Fruit fly (Drosophila melanogaster) whole organism, embryonic: ENCODE data around the gene CenB1A.

ENCODE experiments used
- CG10209 ChIP-seq: fragments of 200-800 bp; sonication (Bioruptor generic); optimal IDR thresholded peaks from 3 replicates; lab custom pipeline; 2017; ENCODE audit warnings: missing biosample characterization, mild to moderate bottlenecking, missing genetic modification characterization, missing genetic modification reagents
- CG11560 ChIP-seq: fragments of 200-800 bp; sonication (Bioruptor generic); IDR thresholded peaks from 3 replicates; pipeline ENCODE4 v1.3.6; 2022; ENCODE audit warnings: missing biosample characterization, missing genetic modification characterization
- CG12155 ChIP-seq: fragments of 200-800 bp; sonication (Bioruptor generic); optimal IDR thresholded peaks from 3 replicates; lab custom pipeline; 2016; ENCODE audit warnings: missing biosample characterization, missing genetic modification characterization
- CG13123 ChIP-seq: fragments of 200-800 bp; sonication (Bioruptor generic); optimal IDR thresholded peaks from 2 replicates; lab custom pipeline; 2016; ENCODE audit warnings: missing biosample characterization, missing genetic modification characterization
- CG13296 ChIP-seq: fragments of 200-800 bp; sonication (Bioruptor generic); optimal IDR thresholded peaks from 3 replicates; lab custom pipeline; 2018; ENCODE audit warnings: missing biosample characterization, mild to moderate bottlenecking, missing genetic modification characterization
- CG17361 ChIP-seq: fragments of 200-800 bp; sonication (Bioruptor generic); IDR thresholded peaks from 3 replicates; pipeline ENCODE4 v1.3.6; 2022; ENCODE audit warnings: missing biosample characterization, missing genetic modification characterization
- CG1792 ChIP-seq: fragments of 200-800 bp; sonication (Bioruptor generic); optimal IDR thresholded peaks from 2 replicates; lab custom pipeline; 2016; ENCODE audit warnings: missing biosample characterization, missing genetic modification characterization
- CG2116 ChIP-seq: fragments of 200-800 bp; sonication (Bioruptor generic); optimal IDR thresholded peaks from 3 replicates; lab custom pipeline; 2018; ENCODE audit warnings: missing biosample characterization, mild to moderate bottlenecking, missing genetic modification characterization
- CG30431 ChIP-seq: fragments of 200-800 bp; sonication (Bioruptor generic); optimal IDR thresholded peaks from 2 replicates; lab custom pipeline; 2017; ENCODE audit warnings: missing biosample characterization, missing genetic modification characterization
- CG3838 ChIP-seq: fragments of 200-800 bp; sonication (Bioruptor generic); optimal IDR thresholded peaks from 3 replicates; lab custom pipeline; 2016; ENCODE audit warnings: missing biosample characterization, missing genetic modification characterization
- CG6272 ChIP-seq: fragments of 200-800 bp; sonication (Bioruptor generic); IDR thresholded peaks from 2 replicates; pipeline ENCODE4 v1.3.6; 2022; ENCODE audit warnings: missing biosample characterization, missing genetic modification characterization
- CG7556 ChIP-seq: fragments of 200-800 bp; sonication (Bioruptor generic); optimal IDR thresholded peaks from 2 replicates; lab custom pipeline; 2017; ENCODE audit warnings: missing biosample characterization, mild to moderate bottlenecking, missing genetic modification characterization
- CG7745 ChIP-seq: fragments of 200-800 bp; sonication (Bioruptor generic); optimal IDR thresholded peaks from 2 replicates; lab custom pipeline; 2018; ENCODE audit warnings: missing biosample characterization, mild to moderate bottlenecking, missing genetic modification characterization, moderate library complexity
- CG7928 ChIP-seq: fragments of 200-800 bp; sonication (Bioruptor generic); optimal IDR thresholded peaks from 2 replicates; lab custom pipeline; 2017; ENCODE audit warnings: missing biosample characterization, mild to moderate bottlenecking, missing genetic modification characterization
- CG8388 ChIP-seq: fragments of 200-800 bp; sonication (Bioruptor generic); optimal IDR thresholded peaks from 2 replicates; lab custom pipeline; 2019; ENCODE audit warnings: missing biosample characterization, mild to moderate bottlenecking, missing genetic modification characterization, moderate library complexity
- CoRest ChIP-seq: fragments of 200-800 bp; sonication (Bioruptor generic); optimal IDR thresholded peaks from 3 replicates; lab custom pipeline; 2018; ENCODE audit warnings: missing biosample characterization, mild to moderate bottlenecking, missing genetic modification characterization, moderate library complexity
- CrebB ChIP-seq: fragments of 200-800 bp; sonication (Bioruptor generic); optimal IDR thresholded peaks from 3 replicates; lab custom pipeline; 2018; ENCODE audit warnings: missing biosample characterization, mild to moderate bottlenecking, missing genetic modification characterization
- Dbx ChIP-seq: fragments of 200-800 bp; sonication (Bioruptor generic); IDR thresholded peaks from 3 replicates; pipeline ENCODE4 v1.3.6; 2022; ENCODE audit warnings: missing biosample characterization, missing genetic modification characterization
- Dfd ChIP-seq, 2 experiments: fragments of >200 bp; optimal IDR thresholded peaks; 2 replicates each; lab custom pipeline; 2017; ENCODE audit warnings: missing biosample characterization in 2 of 2, missing genetic modification characterization in 2 of 2
- E2f2 ChIP-seq: fragments of 200-800 bp; sonication (Bioruptor generic); IDR thresholded peaks from 2 replicates; pipeline ENCODE4 v1.3.6; 2022; ENCODE audit warnings: missing biosample characterization, missing genetic modification characterization
- HLH54F ChIP-seq: fragments of 200-800 bp; sonication (Bioruptor generic); optimal IDR thresholded peaks from 3 replicates; lab custom pipeline; 2016; ENCODE audit warnings: missing biosample characterization, missing genetic modification characterization
- Hr39 ChIP-seq: fragments of >200 bp; optimal IDR thresholded peaks from 2 replicates; lab custom pipeline; 2017
- Med ChIP-seq: fragments of 200-800 bp; sonication (Bioruptor generic); peaks from one replicate; lab custom pipeline; 2016; ENCODE audit warnings: missing biosample characterization, missing genetic modification characterization, mild to moderate bottlenecking, inconsistent platforms, moderate library complexity
- PHDP ChIP-seq: fragments of 200-800 bp; sonication (Bioruptor generic); optimal IDR thresholded peaks from 3 replicates; lab custom pipeline; 2018; ENCODE audit warnings: missing biosample characterization, mild to moderate bottlenecking, missing genetic modification characterization, moderate library complexity
- Ptx1 ChIP-seq: fragments of 200-800 bp; sonication (Bioruptor generic); IDR thresholded peaks from 2 replicates; pipeline ENCODE4 v1.3.6; 2022; ENCODE audit warnings: missing biosample characterization, missing genetic modification characterization
- Ravus ChIP-seq: fragments of 200-800 bp; sonication (Bioruptor generic); IDR thresholded peaks from 2 replicates; pipeline ENCODE4 v1.3.6; 2022; ENCODE audit warnings: missing biosample characterization, missing genetic modification characterization
- Six4 ChIP-seq: fragments of 200-800 bp; sonication (Bioruptor generic); optimal IDR thresholded peaks from 2 replicates; lab custom pipeline; 2016; ENCODE audit warnings: missing biosample characterization, missing genetic modification characterization
- Trl ChIP-seq, 3 experiments: fragments of >200 bp in 2 of 3; fragments of 200-800 bp in 1 of 3; sonication (Bioruptor generic) in 1 of 3; optimal IDR thresholded peaks; 2 replicates in 1 of 3; 3 replicates in 2 of 3; lab custom pipeline; 2016 to 2017; ENCODE audit warnings: missing biosample characterization in 1 of 3, missing genetic modification characterization in 1 of 3
- al ChIP-seq: fragments of 200-800 bp; sonication (Bioruptor generic); IDR thresholded peaks from 2 replicates; pipeline ENCODE4 v1.3.6; 2022; ENCODE audit warnings: missing biosample characterization, missing genetic modification characterization
- ase ChIP-seq: fragments of 200-800 bp; sonication (Bioruptor generic); IDR thresholded peaks from 3 replicates; pipeline ENCODE4 v1.3.6; 2022; ENCODE audit warnings: missing biosample characterization, missing genetic modification characterization
- bab2 ChIP-seq: fragments of 200-800 bp; sonication (Bioruptor generic); optimal IDR thresholded peaks from 2 replicates; lab custom pipeline; 2016; ENCODE audit warnings: missing biosample characterization, missing genetic modification characterization
- br ChIP-seq: fragments of >200 bp; optimal IDR thresholded peaks from 2 replicates; lab custom pipeline; 2017
- cato ChIP-seq: fragments of 200-800 bp; sonication (Bioruptor generic); optimal IDR thresholded peaks from 2 replicates; lab custom pipeline; 2016; ENCODE audit warnings: missing biosample characterization, missing genetic modification characterization, borderline replicate concordance
- caup ChIP-seq: fragments of 200-800 bp; sonication (Bioruptor generic); optimal IDR thresholded peaks from 3 replicates; lab custom pipeline; 2017; ENCODE audit warnings: missing biosample characterization, mild to moderate bottlenecking, missing genetic modification characterization, moderate library complexity; ENCODE audit not compliant: severe bottlenecking
- crol ChIP-seq: fragments of 200-800 bp; sonication (Bioruptor generic); IDR thresholded peaks from 2 replicates; pipeline ENCODE4 v1.3.6; 2022; ENCODE audit warnings: missing biosample characterization, missing genetic modification characterization
- ewg ChIP-seq: fragments of 200-800 bp; sonication (Bioruptor generic); optimal IDR thresholded peaks from 3 replicates; lab custom pipeline; 2017; ENCODE audit warnings: mild to moderate bottlenecking, missing biosample characterization, missing genetic modification reagents, missing genetic modification characterization
- fd3F ChIP-seq: fragments of 200-800 bp; sonication (Bioruptor generic); optimal IDR thresholded peaks from 2 replicates; lab custom pipeline; 2018; ENCODE audit warnings: missing biosample characterization, mild to moderate bottlenecking, missing genetic modification characterization, moderate library complexity
- fru ChIP-seq: fragments of >200 bp; optimal IDR thresholded peaks from 2 replicates; lab custom pipeline; 2017
- grau ChIP-seq: fragments of 200-800 bp; optimal IDR thresholded peaks from 3 replicates; lab custom pipeline; 2019; ENCODE audit warnings: missing biosample characterization, mild to moderate bottlenecking, missing genetic modification characterization, moderate library complexity
- nerfin-1 ChIP-seq: fragments of 200-800 bp; sonication (Bioruptor generic); optimal IDR thresholded peaks from 3 replicates; lab custom pipeline; 2019; ENCODE audit warnings: missing biosample characterization, mild to moderate bottlenecking, missing genetic modification characterization, moderate library complexity
- nmo ChIP-seq: fragments of 200-800 bp; sonication (Bioruptor generic); optimal IDR thresholded peaks from 2 replicates; lab custom pipeline; 2018; ENCODE audit warnings: missing biosample characterization, mild to moderate bottlenecking, missing genetic modification characterization, moderate library complexity
- prd ChIP-seq, 3 experiments: fragments of >200 bp in 2 of 3; fragments of 200-800 bp in 1 of 3; sonication (Bioruptor generic) in 1 of 3; optimal IDR thresholded peaks in 2 of 3; IDR thresholded peaks in 1 of 3; 2 replicates in 2 of 3; 3 replicates in 1 of 3; pipeline versions ENCODE4 v1.3.6 to Lab custom; 2017 to 2022; ENCODE audit warnings: missing biosample characterization in 1 of 3, missing genetic modification characterization in 1 of 3
- row ChIP-seq: fragments of 200-800 bp; sonication (Bioruptor generic); IDR thresholded peaks from 3 replicates; pipeline ENCODE4 v1.3.6; 2022; ENCODE audit warnings: missing biosample characterization, missing genetic modification characterization
- sc ChIP-seq, 3 experiments: fragments of >200 bp in 2 of 3; fragments of 200-800 bp in 1 of 3; sonication (Bioruptor generic) in 1 of 3; optimal IDR thresholded peaks; 2 replicates in 2 of 3; 3 replicates in 1 of 3; lab custom pipeline; 2017; ENCODE audit warnings: mild to moderate bottlenecking in 1 of 3, missing biosample characterization in 1 of 3, missing genetic modification characterization in 1 of 3, missing genetic modification reagents in 1 of 3
- sens-2 ChIP-seq: fragments of 200-800 bp; sonication (Bioruptor generic); IDR thresholded peaks from 2 replicates; pipeline ENCODE4 v1.3.6; 2022; ENCODE audit warnings: missing biosample characterization, missing genetic modification characterization
- sisA ChIP-seq: fragments of 200-800 bp; sonication (Bioruptor generic); IDR thresholded peaks from 2 replicates; pipeline ENCODE4 v1.3.6; 2022; ENCODE audit warnings: missing biosample characterization, missing genetic modification characterization
- slbo ChIP-seq: fragments of 200-800 bp; sonication (Bioruptor generic); IDR thresholded peaks from 2 replicates; pipeline ENCODE4 v1.3.6; 2022; ENCODE audit warnings: missing biosample characterization, missing genetic modification characterization
- sob ChIP-seq: fragments of 200-800 bp; sonication (Bioruptor generic); IDR thresholded peaks from 2 replicates; pipeline ENCODE4 v1.3.6; 2022; ENCODE audit warnings: missing biosample characterization, missing genetic modification characterization
- twi ChIP-seq: fragments of 200-800 bp; optimal IDR thresholded peaks from 2 replicates; lab custom pipeline; 2019; ENCODE audit warnings: missing biosample characterization, mild to moderate bottlenecking, missing genetic modification characterization, moderate library complexity
- yki ChIP-seq: fragments of >200 bp; optimal IDR thresholded peaks from 3 replicates; lab custom pipeline; 2018

The CenB1A gene

dm6 chr3R:23112680-23113362 lies 5.4 kb upstream of the CenB1A start, which contains the start of gene Cow (continued):
- TF ChIP-seq sc (optimal IDR thresholded peaks at IDR 0.05; lab: Kevin White, UChicago) (no peak), sc (GFP tag; optimal IDR thresholded peaks at IDR 0.05; lab: Kevin White, UChicago) (peak; percentile 1), sisA (peak; percentile 37; the same call in 1 of the 2 replicates), HLH54F (GFP tag; lab: Kevin White, UChicago) (peak; percentile 59), ewg (GFP tag; lab: Kevin White, UChicago) (peak; percentile 98), CrebB (tag; lab: Kevin White, UChicago) (peak; percentile 14), fd3F (GFP tag; lab: Kevin White, UChicago) (peak; percentile 48), CG7556 (GFP tag; lab: Kevin White, UChicago) (peak; percentile 85), grau (peak; percentile 75), twi (tag; lab: Kevin White, UChicago) (no peak), CG10209 (GFP tag; lab: Kevin White, UChicago) (peak; percentile 60), nerfin-1 (tag; lab: Kevin White, UChicago) (peak; percentile 40), caup (GFP tag; lab: Kevin White, UChicago) (peak; percentile 78), CG13123 (no peak), Ravus (GFP tag; lab: Robert Waterston, UW) (no peak), Med (GFP tag; lab: Kevin White, UChicago) (peak; percentile 94), CG7928 (GFP tag; lab: Kevin White, UChicago) (no peak), CG13296 (GFP tag; lab: Kevin White, UChicago) (peak; percentile 71), al (peak; percentile 43; the same call in 1 of the 2 replicates), yki (lab: Kevin White, UChicago) (no peak), Dbx (GFP tag; lab: Robert Waterston, UW) (peak; percentile 84), Ptx1 (GFP tag; lab: Robert Waterston, UW) (peak; percentile 72), fru (lab: Kevin White, UChicago) (no peak), CoRest (peak; percentile 54), sens-2 (GFP tag; lab: Robert Waterston, UW) (no peak), CG11560 (tag; lab: Robert Waterston, UW) (peak; percentile 65), sob (GFP tag; lab: Robert Waterston, UW) (peak; percentile 72), slbo (GFP tag; lab: Robert Waterston, UW) (peak; percentile 75), Trl (optimal IDR thresholded peaks at IDR 0.05; lab: Kevin White, UChicago) (peak in 1 of 2 experiments; percentile 56), Trl (GFP tag; optimal IDR thresholded peaks at IDR 0.05; lab: Kevin White, UChicago) (peak; percentile 49), CG1792 (GFP tag; lab: Kevin White, UChicago) (no peak), Dfd (GFP tag; optimal IDR thresholded peaks at IDR 0.05; lab: Kevin White, UChicago) (no peak), CG17361 (GFP tag; lab: Robert Waterston, UW) (peak; percentile 41; the same call in 1 of the 3 replicates), CG3838 (GFP tag; lab: Kevin White, UChicago) (no peak), CG6272 (GFP tag; lab: Robert Waterston, UW) (peak; percentile 71), Hr39 (lab: Kevin White, UChicago) (no peak), nmo (peak; percentile 41), CG7745 (tag; lab: Kevin White, UChicago) (no peak), PHDP (tag; lab: Kevin White, UChicago) (peak; percentile 69), CG2116 (peak; percentile 4), crol (GFP tag; lab: Robert Waterston, UW) (peak; percentile 25; the same call in 1 of the 2 replicates), E2f2 (peak; percentile 50; the same call in 1 of the 2 replicates), CG30431 (GFP tag; lab: Kevin White, UChicago) (no peak), CG8388 (peak; percentile 23), cato (GFP tag; lab: Kevin White, UChicago) (no peak), br (lab: Kevin White, UChicago) (no peak), Six4 (GFP tag; lab: Kevin White, UChicago) (peak; percentile 20), row (GFP tag; lab: Robert Waterston, UW) (peak; percentile 84), CG12155 (GFP tag; lab: Kevin White, UChicago) (peak; percentile 57), prd (optimal IDR thresholded peaks at IDR 0.05; lab: Kevin White, UChicago) (no peak), prd (GFP tag; IDR thresholded peaks at IDR 0.05; lab: Robert Waterston, UW) (peak; percentile 75), bab2 (GFP tag; lab: Kevin White, UChicago) (peak; percentile 48), ase (GFP tag; lab: Robert Waterston, UW) (peak; percentile 24; the same call in 1 of the 3 replicates)
